Fruit fly (Drosophila melanogaster): ENCODE data around the gene p130CAS.

Gene p130CAS

dm6 chr3L:199754-200596 is 47.3 kb downstream of the p130CAS start, which contains the start of the genes rno and mri (continued):
- TF ChIP-seq CG9932 (GFP tag; IDR thresholded peaks at IDR 0.05): peak; percentile 88
- no peak for TF ChIP-seq abd-A (tag; optimal IDR thresholded peaks at IDR 0.05)
- TF ChIP-seq pita (GFP tag; optimal IDR thresholded peaks at IDR 0.05): no peak
- peak; percentile 9 for TF ChIP-seq Blimp-1 (GFP tag; optimal IDR thresholded peaks at IDR 0.05)
- TF ChIP-seq lab (GFP tag; optimal IDR thresholded peaks at IDR 0.05): peak; percentile 67
- TF ChIP-seq sd (tag; optimal IDR thresholded peaks at IDR 0.05): peak; percentile 30
- TF ChIP-seq nmo (GFP tag; optimal IDR thresholded peaks at IDR 0.05): peak; percentile 86
- peak; percentile 33 for TF ChIP-seq Atf3 (GFP tag; optimal IDR thresholded peaks at IDR 0.05)
- TF ChIP-seq NFAT (GFP tag; IDR thresholded peaks at IDR 0.05): peak; percentile 53
- TF ChIP-seq bbx (GFP tag; IDR thresholded peaks at IDR 0.05; ENCODE audit: partially characterized antibody): peak; percentile 95
- no peak for TF ChIP-seq da (GFP tag; optimal IDR thresholded peaks at IDR 0.05)
- peak; percentile 25 for TF ChIP-seq schlank (tag; optimal IDR thresholded peaks at IDR 0.05)
- TF ChIP-seq NfI (GFP tag; optimal IDR thresholded peaks at IDR 0.05): peak; percentile 67
- peak; percentile 71; the same call in 2 of the 3 replicates for TF ChIP-seq zfh1 (GFP tag; IDR thresholded peaks at IDR 0.05)
- no peak for TF ChIP-seq Dip2 (GFP tag; IDR thresholded peaks at IDR 0.05)
- no peak for TF ChIP-seq CG9876 (GFP tag; optimal IDR thresholded peaks at IDR 0.05)
- TF ChIP-seq CG1603 (tag; optimal IDR thresholded peaks at IDR 0.05): peak; percentile 57
- TF ChIP-seq D19B (GFP tag; optimal IDR thresholded peaks at IDR 0.05): no peak
- TF ChIP-seq Doc3 (GFP tag; IDR thresholded peaks at IDR 0.05; ENCODE audit: partially characterized antibody): peak; percentile 91
- peak; percentile 18 for TF ChIP-seq CG17802 (tag; optimal IDR thresholded peaks at IDR 0.05)
- TF ChIP-seq so (GFP tag; IDR thresholded peaks at IDR 0.05): peak; percentile 52; the same call in 1 of the 3 replicates
- TF ChIP-seq bsh (GFP tag; optimal IDR thresholded peaks at IDR 0.05): peak in 1 of 2 experiments; percentile 71
- peak; percentile 66 for TF ChIP-seq Lhr (GFP tag; optimal IDR thresholded peaks at IDR 0.05)
- no peak for TF ChIP-seq shn (GFP tag; optimal IDR thresholded peaks at IDR 0.05)
- TF ChIP-seq usp (GFP tag; optimal IDR thresholded peaks at IDR 0.05): no peak
- TF ChIP-seq Gsc (GFP tag; IDR thresholded peaks at IDR 0.05): no peak
- TF ChIP-seq CoRest (tag; optimal IDR thresholded peaks at IDR 0.05): peak; percentile 88
- TF ChIP-seq dm (GFP tag; optimal IDR thresholded peaks at IDR 0.05): no peak
- TF ChIP-seq CG4424 (GFP tag; optimal IDR thresholded peaks at IDR 0.05): peak; percentile 60
- TF ChIP-seq zf30C (GFP tag; optimal IDR thresholded peaks at IDR 0.05): no peak
- TF ChIP-seq CG10147 (GFP tag; optimal IDR thresholded peaks at IDR 0.05): peak; percentile 53
- no peak for TF ChIP-seq CG10431 (GFP tag; optimal IDR thresholded peaks at IDR 0.05)
- peak; percentile 58 for TF ChIP-seq D19A (tag; optimal IDR thresholded peaks at IDR 0.05)
- TF ChIP-seq CG12744 (GFP tag; optimal IDR thresholded peaks at IDR 0.05): no peak
- peak; percentile 95 for TF ChIP-seq Scr (GFP tag; IDR thresholded peaks at IDR 0.05; ENCODE audit: partially characterized antibody)
- peak; percentile 90 for TF ChIP-seq tna (GFP tag; IDR thresholded peaks at IDR 0.05; ENCODE audit: partially characterized antibody)
- TF ChIP-seq CG17359 (tag; optimal IDR thresholded peaks at IDR 0.05): peak; percentile 72
- no peak for TF ChIP-seq CG4854 (GFP tag; optimal IDR thresholded peaks at IDR 0.05)
- peak; percentile 67 for TF ChIP-seq Chrac-16 (GFP tag; optimal IDR thresholded peaks at IDR 0.05)
- TF ChIP-seq CG32532 (GFP tag; IDR thresholded peaks at IDR 0.05): peak; percentile 80
- no peak for TF ChIP-seq CTCF (GFP tag; optimal IDR thresholded peaks at IDR 0.05)
- peak; percentile 46; the same call in 1 of the 2 replicates for TF ChIP-seq dati (GFP tag; IDR thresholded peaks at IDR 0.05)
- TF ChIP-seq Sox102F (GFP tag; optimal IDR thresholded peaks at IDR 0.05): peak; percentile 79
- TF ChIP-seq Xrp1 (GFP tag; IDR thresholded peaks at IDR 0.05): peak; percentile 72
- TF ChIP-seq CG14050 (GFP tag; IDR thresholded peaks at IDR 0.05): peak; percentile 40; the same call in 1 of the 3 replicates
- TF ChIP-seq Nf-YB (GFP tag; optimal IDR thresholded peaks at IDR 0.05): peak; percentile 13
- no peak for TF ChIP-seq CG1792 (GFP tag; optimal IDR thresholded peaks at IDR 0.05)
- peak; percentile 93 for TF ChIP-seq sna (GFP tag; IDR thresholded peaks at IDR 0.05; ENCODE audit: partially characterized antibody)

All from whole organism, embryonic.